Worm (Caenorhabditis elegans): ENCODE results near the gene vrp-1.

Gene vrp-1

DNA sequence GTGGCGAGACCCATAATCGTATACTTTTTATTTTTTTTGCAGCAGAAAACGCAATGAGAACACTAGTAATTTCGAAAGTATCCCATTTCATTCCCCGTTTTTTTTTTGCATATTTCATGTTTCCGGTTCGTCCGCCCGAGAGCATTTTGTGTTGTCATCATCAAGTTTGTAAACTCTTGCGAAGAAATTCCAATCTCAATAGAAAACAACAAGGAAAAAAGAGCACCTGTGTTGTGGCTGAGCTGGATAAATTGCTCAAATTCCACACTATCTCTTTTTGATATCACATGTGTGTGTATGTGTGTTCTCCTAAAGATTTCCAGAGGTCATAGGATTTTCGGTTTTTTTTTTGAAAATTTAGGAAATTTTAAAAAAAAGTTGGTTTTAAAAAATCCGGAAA is 19.6 kb downstream of the vrp-1 start:
- TF ChIP-seq dpl-1 (GFP tag; optimal IDR thresholded peaks at IDR 0.05) (no peak), aly-2 (tag; optimal IDR thresholded peaks at IDR 0.05) (peak; percentile 65), efl-3 (GFP tag; optimal IDR thresholded peaks at IDR 0.05) (no peak), nhr-71 (tag; optimal IDR thresholded peaks at IDR 0.05) (peak; percentile 39), efl-1 (optimal IDR thresholded peaks at IDR 0.05) (no peak), efl-1 (GFP tag; optimal IDR thresholded peaks at IDR 0.05 in 1 of 2) (no peak), rnt-1 (tag; optimal IDR thresholded peaks at IDR 0.05) (peak; percentile 46), pax-3 (tag; optimal IDR thresholded peaks at IDR 0.05) (no peak), jun-1 (tag; optimal IDR thresholded peaks at IDR 0.05) (no peak), pqm-1 (tag; optimal IDR thresholded peaks at IDR 0.05) (no peak), unc-30 (tag; optimal IDR thresholded peaks at IDR 0.05) (no peak), zip-4 (GFP tag; optimal IDR thresholded peaks at IDR 0.05) (no peak), blmp-1 (tag; optimal IDR thresholded peaks at IDR 0.05) (no peak), lin-15B (tag; optimal IDR thresholded peaks at IDR 0.05) (no peak), sup-37 (GFP tag; optimal IDR thresholded peaks at IDR 0.05) (no peak), nhr-11 (tag; optimal IDR thresholded peaks at IDR 0.05) (no peak), nhr-19 (GFP tag; conservative IDR thresholded peaks at IDR 0.05) (no peak), aha-1 (tag; optimal IDR thresholded peaks at IDR 0.05) (no peak), ets-5 (GFP tag; IDR thresholded peaks at IDR 0.05) (no peak), swsn-7 (tag; optimal IDR thresholded peaks at IDR 0.05) (no peak), snu-23 (GFP tag; optimal IDR thresholded peaks at IDR 0.05) (no peak), egl-27 (tag; optimal IDR thresholded peaks at IDR 0.05) (no peak), sox-4 (tag; optimal IDR thresholded peaks at IDR 0.05) (no peak), hlh-17 (GFP tag; optimal IDR thresholded peaks at IDR 0.05; ENCODE audit: borderline replicate concordance) (no peak), sptf-1 (tag; optimal IDR thresholded peaks at IDR 0.05) (no peak), mab-9 (GFP tag; IDR thresholded peaks at IDR 0.05) (no peak)

DNA sequence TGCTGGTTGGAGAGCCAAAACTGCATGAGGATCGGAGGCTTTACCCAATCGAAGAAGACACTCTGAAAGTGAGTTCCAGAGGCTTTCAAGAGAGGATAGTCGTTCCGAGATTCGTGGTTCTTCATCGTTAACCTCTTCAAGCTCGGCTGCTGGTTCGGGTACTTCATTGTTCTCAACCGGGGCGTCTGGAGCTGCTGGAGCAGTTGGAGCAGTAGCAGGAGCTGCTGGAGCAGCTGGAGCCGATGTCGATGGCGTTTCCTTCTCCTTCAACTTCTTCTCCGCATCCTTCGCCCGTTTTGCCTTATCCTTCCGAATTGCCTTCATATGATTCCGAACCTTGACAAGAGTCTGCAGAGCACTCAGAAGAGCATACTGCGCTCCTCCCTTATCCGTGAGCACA is 23.0 kb downstream of the vrp-1 start:
- TF ChIP-seq C16A3.4 (tag; optimal IDR thresholded peaks at IDR 0.05): no peak
- no peak for TF ChIP-seq F16B12.6 (tag; optimal IDR thresholded peaks at IDR 0.05)

DNA sequence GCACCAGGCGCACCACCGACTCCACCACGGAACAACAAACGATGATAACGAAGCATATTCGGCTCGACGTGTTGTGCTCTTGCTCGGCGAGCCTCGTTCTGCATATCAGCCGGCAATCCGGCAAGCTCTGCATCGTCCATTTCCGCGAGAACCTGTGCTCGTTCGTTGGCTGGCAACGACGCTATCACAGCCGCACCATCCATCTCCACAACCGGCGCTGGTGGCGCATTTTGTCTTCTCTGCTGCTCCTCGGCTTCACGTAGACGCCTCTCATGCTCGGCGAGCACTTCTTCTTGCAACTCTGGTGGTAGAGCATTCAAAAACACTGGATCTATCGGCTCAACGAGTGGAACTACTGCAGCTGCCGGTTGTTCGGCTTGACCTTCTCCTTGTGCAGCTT is 25.5 kb downstream of the vrp-1 start:
- no peak for TF ChIP-seq tlp-1 (tag; optimal IDR thresholded peaks at IDR 0.05)
- no peak for TF ChIP-seq egl-13 (tag; optimal IDR thresholded peaks at IDR 0.05)
- no peak for TF ChIP-seq vab-15 (tag; optimal IDR thresholded peaks at IDR 0.05)
- no peak for TF ChIP-seq sptf-1 (tag; optimal IDR thresholded peaks at IDR 0.05)
- no peak for TF ChIP-seq snpc-4 (tag; optimal IDR thresholded peaks at IDR 0.05)
- TF ChIP-seq mdl-1 (tag; optimal IDR thresholded peaks at IDR 0.05): no peak
- TF ChIP-seq elt-3 (tag; optimal IDR thresholded peaks at IDR 0.05): no peak
- no peak for TF ChIP-seq C16A3.4 (tag; optimal IDR thresholded peaks at IDR 0.05)

DNA sequence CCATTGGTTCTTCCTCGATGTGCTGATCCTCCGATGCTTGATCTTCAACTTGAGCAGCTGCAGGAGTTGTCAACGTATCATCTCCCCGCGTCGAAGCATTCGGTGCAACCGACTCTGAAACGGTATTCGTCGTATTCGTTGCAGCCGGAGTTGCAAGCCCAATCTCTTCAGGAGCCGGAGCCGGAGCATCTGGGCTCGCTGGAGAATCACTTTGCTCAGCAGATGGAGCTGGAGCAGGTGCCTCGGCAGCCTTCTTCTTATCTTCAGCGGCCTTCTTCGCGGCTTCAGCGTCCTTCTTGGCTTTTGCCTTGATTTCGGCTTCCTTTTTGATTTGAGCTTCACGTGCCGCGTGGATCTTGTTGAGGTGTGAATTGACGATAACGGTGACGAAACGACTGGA is 26.4 kb downstream of the vrp-1 start:
- TF ChIP-seq ama-1 (optimal IDR thresholded peaks at IDR 0.05) (no peak), fos-1 (tag; optimal IDR thresholded peaks at IDR 0.05) (no peak), unc-86 (tag; optimal IDR thresholded peaks at IDR 0.05) (no peak), sup-37 (GFP tag; optimal IDR thresholded peaks at IDR 0.05) (no peak), pax-3 (tag; optimal IDR thresholded peaks at IDR 0.05) (no peak), lin-14 (GFP tag; optimal IDR thresholded peaks at IDR 0.05) (no peak), dpl-1 (GFP tag; optimal IDR thresholded peaks at IDR 0.05) (no peak), mdl-1 (tag; optimal IDR thresholded peaks at IDR 0.05) (no peak), nhr-85 (tag) (no peak), nhr-20 (tag; optimal IDR thresholded peaks at IDR 0.05) (no peak), skn-1 (tag; optimal IDR thresholded peaks at IDR 0.05) (no peak), nhr-76 (tag; optimal IDR thresholded peaks at IDR 0.05) (no peak), egl-27 (tag; optimal IDR thresholded peaks at IDR 0.05) (no peak), egl-13 (tag; optimal IDR thresholded peaks at IDR 0.05) (no peak), tlp-1 (tag; optimal IDR thresholded peaks at IDR 0.05) (no peak), lsy-2 (tag; optimal IDR thresholded peaks at IDR 0.05) (no peak), nhr-84 (tag; optimal IDR thresholded peaks at IDR 0.05) (no peak), fkh-8 (tag; optimal IDR thresholded peaks at IDR 0.05) (no peak)

Measured in whole organism, L1 larva.